Worm (Caenorhabditis elegans) whole organism, early embryonic: ENCODE measurements around the gene fbxb-20.
A peak's percentile ranks its signal among the peaks of the same experiment; 100 is the strongest.
"Not testable (repeated sequence)": the region's sequence is repeated elsewhere in the genome, so short reads cannot be mapped to it uniquely, and the experiment has no call there.

Experiments
- B0310.2 ChIP-seq: sonication (generic microtip); optimal IDR thresholded peaks from 2 replicates; lab custom pipeline; 2016; ENCODE audit warnings: mild to moderate bottlenecking, missing genetic modification characterization, missing compliant biosample characterization
- F13C5.2 ChIP-seq: sonication (generic microtip); optimal IDR thresholded peaks from 2 replicates; lab custom pipeline; 2017; ENCODE audit warnings: mild to moderate bottlenecking, missing genetic modification characterization, inconsistent platforms, missing compliant biosample characterization
- aly-1 ChIP-seq: sonication (generic microtip); optimal IDR thresholded peaks from 2 replicates; lab custom pipeline; 2016; ENCODE audit warnings: missing genetic modification characterization, missing compliant biosample characterization
- ama-1 ChIP-seq: fragments of 150-350 bp; optimal IDR thresholded peaks from 2 replicates; lab custom pipeline; 2014
- ceh-13 ChIP-seq: fragments of 200-800 bp; sonication (Bioruptor generic); optimal IDR thresholded peaks from 2 replicates; lab custom pipeline; 2018; ENCODE audit warnings: mild to moderate bottlenecking, missing genetic modification characterization, missing compliant biosample characterization
- ceh-36 ChIP-seq: sonication (generic microtip); optimal IDR thresholded peaks from 2 replicates; lab custom pipeline; 2016; ENCODE audit warnings: missing genetic modification characterization, inconsistent platforms, missing compliant biosample characterization
- ets-7 ChIP-seq: sonication (generic microtip); optimal IDR thresholded peaks from 2 replicates; lab custom pipeline; 2016; ENCODE audit warnings: missing genotype, missing genetic modification characterization, missing compliant biosample characterization
- flt-1 ChIP-seq: fragments of 200-800 bp; sonication (Bioruptor generic); IDR thresholded peaks from 2 replicates; pipeline ENCODE4 v1.3.6; 2022; ENCODE audit warnings: missing genetic modification characterization, missing compliant biosample characterization
- hmbx-1 ChIP-seq: sonication (generic microtip); optimal IDR thresholded peaks from 2 replicates; lab custom pipeline; 2016; ENCODE audit warnings: mild to moderate bottlenecking, missing genetic modification characterization, missing compliant biosample characterization
- hmg-4 ChIP-seq: fragments of 200-800 bp; sonication (Bioruptor generic); optimal IDR thresholded peaks from 2 replicates; lab custom pipeline; 2018; ENCODE audit warnings: mild to moderate bottlenecking, missing genetic modification characterization, missing compliant biosample characterization
- hnd-1 ChIP-seq: sonication (generic microtip); optimal IDR thresholded peaks from 2 replicates; lab custom pipeline; 2016; ENCODE audit warnings: missing genetic modification characterization, missing compliant biosample characterization
- pes-1 ChIP-seq: fragments of 200-800 bp; sonication (Bioruptor generic); IDR thresholded peaks from 2 replicates; pipeline ENCODE4 v1.3.6; 2022; ENCODE audit warnings: missing genetic modification reagents, missing genetic modification characterization, missing compliant biosample characterization
- scrt-1 ChIP-seq: fragments of 200-800 bp; sonication (Bioruptor generic); IDR thresholded peaks from 2 replicates; pipeline ENCODE4 v1.3.6; 2022; ENCODE audit warnings: missing genetic modification characterization, missing compliant biosample characterization
- sea-1 ChIP-seq: fragments of 200-800 bp; sonication (Bioruptor generic); conservative IDR thresholded peaks from 2 replicates; pipeline ENCODE4 v1.3.6; 2022; ENCODE audit warnings: missing genetic modification characterization, missing compliant biosample characterization
- tbx-11 ChIP-seq: fragments of 200-800 bp; sonication (Bioruptor generic); IDR thresholded peaks from 2 replicates; pipeline ENCODE4 v1.3.6; 2022; ENCODE audit warnings: missing genetic modification characterization, missing compliant biosample characterization
- tbx-37 ChIP-seq: fragments of 200-800 bp; sonication (Bioruptor generic); conservative IDR thresholded peaks from 2 replicates; pipeline ENCODE4 v1.3.6; 2022; ENCODE audit warnings: missing genetic modification reagents, missing genetic modification characterization, missing compliant biosample characterization
- tra-4 ChIP-seq: sonication (generic microtip); optimal IDR thresholded peaks from 2 replicates; lab custom pipeline; 2017; ENCODE audit warnings: missing genetic modification characterization, missing compliant biosample characterization

fbxb-20 gene

ce11 chrII:1666025-1666424 is 15.6 kb upstream of the fbxb-20 start, which contains the start of gene srlf-29:
TSS of gene srlf-29 (plus strand) at chrII:1666325.
- no peak for TF ChIP-seq ceh-13 (GFP tag; lab: Kevin White, UChicago)

- TF ChIP-seq hmg-4 (GFP tag; lab: Kevin White, UChicago): peak; percentile 16
- TF ChIP-seq ets-7 (tag; lab: Kevin White, UChicago): no peak
These were observed 13.1 kb upstream of the fbxb-20 start, which contains the start of gene duxl-1 for ce11 chrII:1663516-1663915. TSS of gene duxl-1 (plus strand) at chrII:1663699.

- TF ChIP-seq tra-4 (tag; lab: Kevin White, UChicago) (no peak), F13C5.2 (tag; lab: Kevin White, UChicago) (no peak), pes-1 (GFP tag; lab: Robert Waterston, UW) (no peak), ets-7 (tag; lab: Kevin White, UChicago) (no peak), scrt-1 (GFP tag; lab: Robert Waterston, UW) (no peak), ama-1 (lab: Kevin White, UChicago) (no peak), aly-1 (tag; lab: Kevin White, UChicago) (no peak), tbx-37 (GFP tag; lab: Robert Waterston, UW) (no peak), hmbx-1 (tag; lab: Kevin White, UChicago) (no peak), ceh-36 (tag; lab: Kevin White, UChicago) (no peak), tbx-11 (GFP tag; lab: Robert Waterston, UW) (no peak), ceh-13 (GFP tag; lab: Kevin White, UChicago) (no peak)
These were observed 12.5 kb upstream of the fbxb-20 start, which contains the start of gene ZC204.14 for ce11 chrII:1662881-1663280. TSS of gene ZC204.14 (minus strand) at chrII:1662949.

ce11 chrII:1660888-1661287 is 10.5 kb upstream of the fbxb-20 start, which contains the start of gene ZC204.13:
TSS of gene ZC204.13 (minus strand) at chrII:1660988.
- not testable (repeated sequence) for TF ChIP-seq hmbx-1 (tag; lab: Kevin White, UChicago); tbx-37 (GFP tag; lab: Robert Waterston, UW); flt-1 (GFP tag; lab: Robert Waterston, UW)

- TF ChIP-seq tbx-37 (GFP tag; lab: Robert Waterston, UW) (no peak), ceh-13 (GFP tag; lab: Kevin White, UChicago) (no peak), B0310.2 (no peak), hmg-4 (GFP tag; lab: Kevin White, UChicago) (no peak), pes-1 (GFP tag; lab: Robert Waterston, UW) (no peak), ama-1 (lab: Kevin White, UChicago) (no peak), ceh-36 (tag; lab: Kevin White, UChicago) (no peak)
These were observed 6.8 kb upstream of the fbxb-20 start, which contains the start of gene ZC204.12 for ce11 chrII:1657202-1657601. TSS of gene ZC204.12 (minus strand) at chrII:1657302.

ce11 chrII:1654917-1655316 is 4.5 kb upstream of the fbxb-20 start, which contains the start of gene btb-12:
TSS of gene btb-12 (plus strand) at chrII:1655217.
- no peak for TF ChIP-seq tra-4 (tag; lab: Kevin White, UChicago)
- TF ChIP-seq scrt-1 (GFP tag; lab: Robert Waterston, UW): no peak
- no peak for TF ChIP-seq flt-1 (GFP tag; lab: Robert Waterston, UW)
- TF ChIP-seq ets-7 (tag; lab: Kevin White, UChicago): no peak
- TF ChIP-seq hmg-4 (GFP tag; lab: Kevin White, UChicago): no peak
- no peak for TF ChIP-seq hmbx-1 (tag; lab: Kevin White, UChicago)
- TF ChIP-seq ceh-36 (tag; lab: Kevin White, UChicago): no peak
- no peak for TF ChIP-seq ceh-13 (GFP tag; lab: Kevin White, UChicago)
- no peak for TF ChIP-seq F13C5.2 (tag; lab: Kevin White, UChicago)
- no peak for TF ChIP-seq pes-1 (GFP tag; lab: Robert Waterston, UW)
- TF ChIP-seq tbx-11 (GFP tag; lab: Robert Waterston, UW): no peak
- no peak for TF ChIP-seq aly-1 (tag; lab: Kevin White, UChicago)
- no peak for TF ChIP-seq tbx-37 (GFP tag; lab: Robert Waterston, UW)
- no peak for TF ChIP-seq hnd-1 (tag; lab: Kevin White, UChicago)
- no peak for TF ChIP-seq sea-1 (GFP tag; lab: Robert Waterston, UW)
- TF ChIP-seq B0310.2: no peak
- TF ChIP-seq ama-1 (lab: Kevin White, UChicago): no peak

- TF ChIP-seq tbx-37 (GFP tag; lab: Robert Waterston, UW) (no peak), flt-1 (GFP tag; lab: Robert Waterston, UW) (no peak), ama-1 (lab: Kevin White, UChicago) (no peak), tra-4 (tag; lab: Kevin White, UChicago) (no peak), ceh-36 (tag; lab: Kevin White, UChicago) (no peak), hmg-4 (GFP tag; lab: Kevin White, UChicago) (no peak)
These were observed 3.0 kb upstream of the fbxb-20 start, which contains the start of gene fbxb-15 for ce11 chrII:1653397-1653796. TSS of gene fbxb-15 (minus strand) at chrII:1653497.

- no peak for TF ChIP-seq ama-1 (lab: Kevin White, UChicago)
- TF ChIP-seq sea-1 (GFP tag; lab: Robert Waterston, UW): no peak
- no peak for TF ChIP-seq scrt-1 (GFP tag; lab: Robert Waterston, UW)
- TF ChIP-seq ceh-13 (GFP tag; lab: Kevin White, UChicago): no peak
- no peak for TF ChIP-seq ceh-36 (tag; lab: Kevin White, UChicago)
- no peak for TF ChIP-seq B0310.2
These were observed 1.4 kb upstream of the fbxb-20 start, which contains the start of gene fbxb-16 for ce11 chrII:1651804-1652203. TSS of gene fbxb-16 (minus strand) at chrII:1651904.
